Worm (Caenorhabditis elegans) whole organism, young adult: ENCODE measurements around the gene C16C10.13.

ENCODE experiments used
- B0336.3 ChIP-seq: fragments of 200-800 bp; sonication (Bioruptor generic); IDR thresholded peaks from 2 replicates; pipeline ENCODE4 v1.3.6; 2022; ENCODE audit warnings: missing genetic modification characterization, missing compliant biosample characterization
- C06A6.2 ChIP-seq: fragments of 200-800 bp; sonication (Bioruptor generic); conservative IDR thresholded peaks from 2 replicates; pipeline ENCODE4 v1.3.6; 2022; ENCODE audit warnings: missing genetic modification characterization, missing compliant biosample characterization
- F10E7.11 ChIP-seq: sonication (generic microtip); optimal IDR thresholded peaks from 2 replicates; lab custom pipeline; 2017; ENCODE audit warnings: mild to moderate bottlenecking, missing genetic modification characterization, moderate library complexity, missing compliant biosample characterization
- F23B12.7 ChIP-seq: sonication (generic microtip); optimal IDR thresholded peaks from 2 replicates; lab custom pipeline; 2017; ENCODE audit warnings: missing genetic modification characterization, mild to moderate bottlenecking, missing compliant biosample characterization, antibody characterized with exemption, moderate library complexity; ENCODE audit not compliant: insufficient read depth
- F39B2.1 ChIP-seq: fragments of 200-800 bp; sonication (Bioruptor generic); IDR thresholded peaks from 2 replicates; pipeline ENCODE4 v1.3.6; 2022; ENCODE audit warnings: missing genetic modification reagents, missing genetic modification characterization, missing compliant biosample characterization
- F52B5.7 ChIP-seq: sonication (generic microtip); optimal IDR thresholded peaks from 2 replicates; lab custom pipeline; 2016; ENCODE audit warnings: mild to moderate bottlenecking, missing genetic modification characterization, missing compliant biosample characterization
- T07F8.4 ChIP-seq: sonication (generic microtip); optimal IDR thresholded peaks from 2 replicates; lab custom pipeline; 2016; ENCODE audit warnings: mild to moderate bottlenecking, missing genetic modification characterization, moderate library complexity, missing compliant biosample characterization
- Y67H2A.10 ChIP-seq: fragments of 200-800 bp; sonication (Bioruptor generic); conservative IDR thresholded peaks from 2 replicates; pipeline ENCODE4 v1.3.6; 2022; ENCODE audit warnings: missing genetic modification reagents, missing genetic modification characterization, missing compliant biosample characterization
- Y79H2A.3 ChIP-seq: fragments of 200-800 bp; sonication (Bioruptor generic); conservative IDR thresholded peaks from 2 replicates; pipeline ENCODE4 v1.3.6; 2022; ENCODE audit warnings: missing genetic modification reagents, missing genetic modification characterization, missing compliant biosample characterization
- Y95B8A.8 ChIP-seq: fragments of 200-800 bp; sonication (Bioruptor generic); IDR thresholded peaks from 2 replicates; pipeline ENCODE4 v1.3.6; 2022; ENCODE audit warnings: missing genetic modification reagents, missing genetic modification characterization, missing compliant biosample characterization
- attf-3 ChIP-seq: fragments of 200-800 bp; sonication (Bioruptor generic); conservative IDR thresholded peaks from 2 replicates; pipeline ENCODE4 v1.3.6; 2022; ENCODE audit warnings: missing genetic modification reagents, missing genetic modification characterization, missing compliant biosample characterization
- bed-1 ChIP-seq: fragments of 200-800 bp; sonication (Bioruptor generic); IDR thresholded peaks from 2 replicates; pipeline ENCODE4 v1.3.6; 2022; ENCODE audit warnings: missing genetic modification reagents, missing genetic modification characterization, missing compliant biosample characterization
- cebp-1 ChIP-seq, 2 experiments: fragments of 200-800 bp in 1 of 2; sonication (Bioruptor generic) in 1 of 2; sonication (generic microtip) in 1 of 2; IDR thresholded peaks in 1 of 2; optimal IDR thresholded peaks in 1 of 2; 2 replicates each; pipeline versions ENCODE4 v1.3.6 to Lab custom; 2017 to 2022; ENCODE audit warnings: missing compliant biosample characterization in 2 of 2, missing genetic modification characterization in 2 of 2, mild to moderate bottlenecking in 1 of 2, missing genetic modification reagents in 1 of 2, moderate library complexity in 1 of 2
- ceh-100 ChIP-seq: fragments of 200-800 bp; sonication (Bioruptor generic); IDR thresholded peaks from 2 replicates; pipeline ENCODE4 v1.3.6; 2022; ENCODE audit warnings: missing genetic modification reagents, missing genetic modification characterization, missing compliant biosample characterization
- chd-7 ChIP-seq: sonication (generic microtip); optimal IDR thresholded peaks from 2 replicates; lab custom pipeline; 2016; ENCODE audit warnings: mild to moderate bottlenecking, missing genetic modification characterization, moderate library complexity, missing compliant biosample characterization
- die-1 ChIP-seq: sonication (generic microtip); optimal IDR thresholded peaks from 2 replicates; lab custom pipeline; 2016; ENCODE audit warnings: missing genotype, mild to moderate bottlenecking, missing genetic modification characterization, missing compliant biosample characterization
- dox-1 ChIP-seq: fragments of 200-800 bp; sonication (Bioruptor generic); IDR thresholded peaks from 2 replicates; pipeline ENCODE4 v1.3.6; 2022; ENCODE audit warnings: missing genetic modification reagents, missing genetic modification characterization, missing compliant biosample characterization
- egl-44 ChIP-seq: fragments of 200-800 bp; sonication (Bioruptor generic); IDR thresholded peaks from 2 replicates; pipeline ENCODE4 v1.3.6; 2022; ENCODE audit warnings: missing genetic modification reagents, missing genetic modification characterization, missing compliant biosample characterization
- ekl-4 ChIP-seq: fragments of 200-800 bp; sonication (Bioruptor generic); IDR thresholded peaks from 2 replicates; pipeline ENCODE4 v1.3.6; 2022; ENCODE audit warnings: missing genetic modification reagents, missing genetic modification characterization, missing compliant biosample characterization
- fkh-3 ChIP-seq: sonication (generic microtip); optimal IDR thresholded peaks from 2 replicates; lab custom pipeline; 2016; ENCODE audit warnings: mild to moderate bottlenecking, missing genetic modification characterization, missing compliant biosample characterization
- gei-17 ChIP-seq: fragments of 200-800 bp; sonication (Bioruptor generic); optimal IDR thresholded peaks from 2 replicates; lab custom pipeline; 2018; ENCODE audit warnings: mild to moderate bottlenecking, missing genetic modification characterization, missing compliant biosample characterization
- hsf-1 ChIP-seq: fragments of 200-800 bp; sonication (Bioruptor generic); IDR thresholded peaks from 2 replicates; pipeline ENCODE4 v1.3.6; 2022; ENCODE audit warnings: missing genetic modification reagents, missing genetic modification characterization, missing compliant biosample characterization
- lag-1 ChIP-seq: fragments of 200-800 bp; sonication (Bioruptor generic); IDR thresholded peaks from 2 replicates; pipeline ENCODE4 v1.3.6; 2022; ENCODE audit warnings: missing genetic modification reagents, missing genetic modification characterization, missing compliant biosample characterization
- let-607 ChIP-seq, 2 experiments: fragments of 200-800 bp in 1 of 2; sonication (Bioruptor generic) in 1 of 2; sonication (generic microtip) in 1 of 2; optimal IDR thresholded peaks; 2 replicates each; lab custom pipeline; 2016 to 2018; ENCODE audit warnings: mild to moderate bottlenecking in 2 of 2, missing compliant biosample characterization in 2 of 2, missing genetic modification characterization in 2 of 2, moderate library complexity in 2 of 2, missing genotype in 1 of 2
- lin-40 ChIP-seq: sonication (generic microtip); optimal IDR thresholded peaks from 2 replicates; lab custom pipeline; 2016; ENCODE audit warnings: missing genetic modification characterization, mild to moderate bottlenecking, missing compliant biosample characterization, missing genotype, missing genetic modification reagents
- lin-54 ChIP-seq: fragments of 200-800 bp; sonication (Bioruptor generic); optimal IDR thresholded peaks from 2 replicates; lab custom pipeline; 2018; ENCODE audit warnings: mild to moderate bottlenecking, missing genetic modification characterization, missing compliant biosample characterization
- lsl-1 ChIP-seq: fragments of 200-800 bp; sonication (Bioruptor generic); optimal IDR thresholded peaks from 2 replicates; lab custom pipeline; 2018; ENCODE audit warnings: mild to moderate bottlenecking, missing genetic modification characterization, moderate library complexity, missing compliant biosample characterization
- madf-6 ChIP-seq: fragments of 200-800 bp; sonication (Bioruptor generic); IDR thresholded peaks from 2 replicates; pipeline ENCODE4 v1.3.6; 2022; ENCODE audit warnings: missing genetic modification reagents, missing genetic modification characterization, missing compliant biosample characterization
- nhr-27 ChIP-seq: fragments of 200-800 bp; sonication (Bioruptor generic); optimal IDR thresholded peaks from 2 replicates; lab custom pipeline; 2018; ENCODE audit warnings: mild to moderate bottlenecking, missing genetic modification characterization, moderate library complexity, missing compliant biosample characterization
- nhr-90 ChIP-seq: sonication (generic microtip); optimal IDR thresholded peaks from 2 replicates; lab custom pipeline; 2016; ENCODE audit warnings: missing genotype, mild to moderate bottlenecking, missing genetic modification characterization, missing compliant biosample characterization
- rcor-1 ChIP-seq: fragments of 200-800 bp; sonication (Bioruptor generic); IDR thresholded peaks from 2 replicates; pipeline ENCODE4 v1.3.6; 2022; ENCODE audit warnings: missing genetic modification reagents, missing genetic modification characterization, missing compliant biosample characterization
- rec-8 ChIP-seq, 2 experiments: sonication (generic microtip); optimal IDR thresholded peaks; 2 replicates each; lab custom pipeline; 2016; ENCODE audit warnings: mild to moderate bottlenecking in 2 of 2, missing genetic modification characterization in 2 of 2, missing genetic modification reagents in 2 of 2, missing genotype in 2 of 2, missing biosample characterization in 1 of 2, missing compliant biosample characterization in 1 of 2, moderate library complexity in 1 of 2
- repo-1 ChIP-seq: sonication (generic microtip); optimal IDR thresholded peaks from 2 replicates; lab custom pipeline; 2017; ENCODE audit warnings: mild to moderate bottlenecking, missing genetic modification characterization, missing compliant biosample characterization
- sdz-38 ChIP-seq: sonication (generic microtip); optimal IDR thresholded peaks from 2 replicates; lab custom pipeline; 2016; ENCODE audit warnings: missing genotype, missing genetic modification characterization, missing compliant biosample characterization
- snpc-1.1 ChIP-seq: sonication (generic microtip); optimal IDR thresholded peaks from 2 replicates; lab custom pipeline; 2017; ENCODE audit warnings: missing genetic modification characterization, mild to moderate bottlenecking, missing compliant biosample characterization, antibody characterized with exemption, moderate library complexity, missing genotype, missing genetic modification reagents; ENCODE audit not compliant: insufficient read depth
- snpc-1.3 ChIP-seq: sonication (generic microtip); optimal IDR thresholded peaks from 2 replicates; lab custom pipeline; 2017; ENCODE audit warnings: missing genetic modification characterization, mild to moderate bottlenecking, missing compliant biosample characterization, antibody characterized with exemption, moderate library complexity, missing genotype, missing genetic modification reagents; ENCODE audit not compliant: insufficient read depth
- somi-1 ChIP-seq: fragments of 200-800 bp; sonication (Bioruptor generic); optimal IDR thresholded peaks from 2 replicates; lab custom pipeline; 2018; ENCODE audit warnings: mild to moderate bottlenecking, missing genetic modification characterization, missing compliant biosample characterization
- sptf-2 ChIP-seq: fragments of 200-800 bp; sonication (Bioruptor generic); optimal IDR thresholded peaks from 2 replicates; lab custom pipeline; 2018; ENCODE audit warnings: mild to moderate bottlenecking, missing genetic modification characterization, missing compliant biosample characterization
- tlf-1 ChIP-seq: fragments of 200-800 bp; sonication (Bioruptor generic); optimal IDR thresholded peaks from 2 replicates; lab custom pipeline; 2018; ENCODE audit warnings: mild to moderate bottlenecking, missing genetic modification characterization, missing compliant biosample characterization
- ztf-18 ChIP-seq: sonication (generic microtip); optimal IDR thresholded peaks from 2 replicates; lab custom pipeline; 2016; ENCODE audit warnings: missing genotype, mild to moderate bottlenecking, missing genetic modification characterization, missing compliant biosample characterization
- ztf-22 ChIP-seq: fragments of 200-800 bp; sonication (Bioruptor generic); optimal IDR thresholded peaks from 2 replicates; lab custom pipeline; 2018; ENCODE audit warnings: mild to moderate bottlenecking, missing genetic modification characterization, moderate library complexity, missing compliant biosample characterization
- ztf-3 ChIP-seq: fragments of 200-800 bp; sonication (Bioruptor generic); optimal IDR thresholded peaks from 2 replicates; lab custom pipeline; 2018; ENCODE audit warnings: mild to moderate bottlenecking, missing genetic modification characterization, missing compliant biosample characterization

Gene C16C10.13

DNA sequence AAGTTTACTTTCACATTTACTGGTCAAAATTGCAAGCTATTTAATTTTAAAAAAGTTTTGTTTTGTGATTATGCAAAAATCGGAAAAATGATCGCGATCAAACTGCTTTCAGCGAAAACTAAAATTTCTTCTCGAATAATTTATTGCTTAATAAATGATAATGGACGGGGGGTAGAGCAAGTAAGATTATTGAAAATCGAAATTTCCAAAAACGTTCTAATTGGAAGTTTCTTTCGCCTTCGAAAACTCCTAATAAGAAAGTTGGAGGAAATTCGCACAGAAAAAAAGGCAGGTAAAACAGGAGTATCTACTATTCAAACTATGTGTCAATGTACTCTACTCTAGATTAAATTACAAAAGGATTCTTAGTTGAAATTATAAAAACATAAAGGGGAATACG, 4.0 kb upstream of the C16C10.13 start (continued):
- TF ChIP-seq sdz-38: no peak
- TF ChIP-seq T07F8.4 (tag; lab: Kevin White, UChicago): no peak
- 0 out of 2 replicates have a peak, but pooled peaks have one; percentile 15 for TF ChIP-seq Y95B8A.8 (GFP tag; lab: Robert Waterston, UW)
- TF ChIP-seq somi-1 (GFP tag; lab: Kevin White, UChicago): no peak
- peak; percentile 52 for TF ChIP-seq lin-54 (GFP tag; lab: Kevin White, UChicago)
- TF ChIP-seq die-1 (tag; lab: Kevin White, UChicago): peak; percentile 54
- 0 out of 2 replicates have a peak, but pooled peaks have one; percentile 44 for TF ChIP-seq Y79H2A.3 (GFP tag; lab: Robert Waterston, UW)
- TF ChIP-seq chd-7 (tag; lab: Kevin White, UChicago): peak; percentile 42
- TF ChIP-seq ztf-3 (GFP tag; lab: Kevin White, UChicago): no peak
- peak; percentile 9; the same call in 1 of the 2 replicates for TF ChIP-seq F39B2.1
- TF ChIP-seq ceh-100 (GFP tag; lab: Robert Waterston, UW): peak; percentile 32; the same call in 1 of the 2 replicates
- no peak for TF ChIP-seq nhr-27
- TF ChIP-seq cebp-1 (GFP tag; IDR thresholded peaks at IDR 0.05; lab: Robert Waterston, UW): no peak
- TF ChIP-seq cebp-1 (tag; optimal IDR thresholded peaks at IDR 0.05; lab: Kevin White, UChicago): peak; percentile 41
- TF ChIP-seq F52B5.7: no peak
- no peak for TF ChIP-seq gei-17 (GFP tag; lab: Kevin White, UChicago)
- TF ChIP-seq rec-8 (tag; optimal IDR thresholded peaks at IDR 0.05; lab: Kevin White, UChicago): no peak
- TF ChIP-seq nhr-90: no peak
- TF ChIP-seq madf-6 (GFP tag; lab: Robert Waterston, UW): peak; percentile 68
- peak; percentile 41 for TF ChIP-seq lsl-1 (GFP tag; lab: Kevin White, UChicago)
- no peak for TF ChIP-seq Y67H2A.10 (GFP tag; lab: Robert Waterston, UW)
- no peak for TF ChIP-seq ztf-18 (tag; lab: Kevin White, UChicago)
- no peak for TF ChIP-seq lin-40 (tag; lab: Kevin White, UChicago)
- peak; percentile 54 for TF ChIP-seq fkh-3 (tag; lab: Kevin White, UChicago)
- TF ChIP-seq F10E7.11 (tag; lab: Kevin White, UChicago): peak; percentile 79
- TF ChIP-seq ekl-4: peak; percentile 70
- peak; percentile 77 for TF ChIP-seq snpc-1.3
- no peak for TF ChIP-seq C06A6.2 (GFP tag; lab: Robert Waterston, UW)
- peak; percentile 63 for TF ChIP-seq snpc-1.1 (tag; lab: Kevin White, UChicago)

DNA sequence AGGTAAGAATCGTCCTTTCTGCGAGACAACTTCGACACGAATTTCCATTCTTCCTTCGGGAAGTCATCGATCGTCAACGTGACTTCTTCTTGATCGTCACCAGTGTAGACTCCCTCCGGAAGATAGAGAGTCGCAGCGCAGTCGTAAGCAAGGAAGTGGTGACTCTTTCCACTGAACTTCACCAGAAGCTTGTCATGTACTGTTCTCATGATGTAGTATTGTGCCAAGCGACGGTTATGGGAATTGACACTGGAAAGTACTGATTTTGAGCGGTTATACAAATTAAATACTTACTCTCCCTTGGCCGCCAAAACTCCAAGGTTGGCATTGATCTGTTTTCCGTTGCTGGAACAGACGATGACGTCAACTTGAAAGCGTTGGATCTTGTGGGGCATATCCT, 751 bp upstream of the C16C10.13 start:
- TF ChIP-seq snpc-1.3 (no peak), lag-1 (GFP tag; lab: Robert Waterston, UW) (no peak), rcor-1 (GFP tag; lab: Robert Waterston, UW) (no peak), tlf-1 (no peak), sptf-2 (GFP tag; lab: Kevin White, UChicago) (no peak), ztf-22 (no peak), hsf-1 (GFP tag; lab: Robert Waterston, UW) (peak; percentile 61), let-607 (tag; optimal IDR thresholded peaks at IDR 0.05; lab: Kevin White, UChicago) (no peak), egl-44 (no peak), bed-1 (no peak), F23B12.7 (tag; lab: Kevin White, UChicago) (no peak), madf-6 (GFP tag; lab: Robert Waterston, UW) (no peak), attf-3 (GFP tag; lab: Robert Waterston, UW) (no peak), cebp-1 (GFP tag; IDR thresholded peaks at IDR 0.05; lab: Robert Waterston, UW) (no peak), cebp-1 (tag; optimal IDR thresholded peaks at IDR 0.05; lab: Kevin White, UChicago) (peak; percentile 16), repo-1 (tag; lab: Kevin White, UChicago) (no peak), dox-1 (0 out of 2 replicates have a peak, but pooled peaks have one; percentile 62), B0336.3 (GFP tag; lab: Robert Waterston, UW) (peak; percentile 22; the same call in 1 of the 2 replicates), ekl-4 (no peak)
